Fruit fly (Drosophila melanogaster): ENCODE data around the gene Cdlc2.

dm6 chr2L:1352768-1353167 is 8.6 kb downstream of the Cdlc2 start, which contains the start of gene CG5556:
- no peak for TF ChIP-seq Dfd (GFP tag; optimal IDR thresholded peaks at IDR 0.05)
- TF ChIP-seq jim (GFP tag; optimal IDR thresholded peaks at IDR 0.05), result no peak
- no peak for TF ChIP-seq OdsH (GFP tag; optimal IDR thresholded peaks at IDR 0.05)
- TF ChIP-seq foxo (GFP tag; optimal IDR thresholded peaks at IDR 0.05), result no peak
- TF ChIP-seq Rel (GFP tag; optimal IDR thresholded peaks at IDR 0.05), result no peak
- no peak for TF ChIP-seq Rel (tag; optimal IDR thresholded peaks at IDR 0.05)
- no peak for TF ChIP-seq h (GFP tag; optimal IDR thresholded peaks at IDR 0.05)
- no peak for TF ChIP-seq psq (GFP tag; optimal IDR thresholded peaks at IDR 0.05)
- TF ChIP-seq Mio (GFP tag; optimal IDR thresholded peaks at IDR 0.05), result no peak
